Worm (Caenorhabditis elegans) whole organism, midembryonic: Measurements from ENCODE around the gene F16F9.3.

ENCODE experiments used
- flt-1 ChIP-seq: fragments of 200-800 bp; sonication (Bioruptor generic); IDR thresholded peaks from 2 replicates; pipeline ENCODE4 v1.3.6; 2022; ENCODE audit warnings: missing genetic modification characterization, missing compliant biosample characterization
- klf-2 ChIP-seq: fragments of 200-800 bp; sonication (Bioruptor generic); conservative IDR thresholded peaks from 2 replicates; pipeline ENCODE4 v1.3.6; 2022; ENCODE audit warnings: missing genetic modification reagents, missing genetic modification characterization, missing compliant biosample characterization
- tab-1 ChIP-seq: fragments of 200-800 bp; sonication (Bioruptor generic); IDR thresholded peaks from 2 replicates; pipeline ENCODE4 v1.3.6; 2022; ENCODE audit warnings: missing genetic modification characterization, missing compliant biosample characterization
- ztf-23 ChIP-seq: fragments of 200-800 bp; sonication (Bioruptor generic); IDR thresholded peaks from 2 replicates; pipeline ENCODE4 v1.3.6; 2022; ENCODE audit warnings: missing genetic modification reagents, missing genetic modification characterization, missing compliant biosample characterization
- ztf-29 ChIP-seq: fragments of 200-800 bp; sonication (Bioruptor generic); IDR thresholded peaks from 2 replicates; pipeline ENCODE4 v1.3.6; 2022; ENCODE audit warnings: missing genetic modification reagents, missing genetic modification characterization, missing compliant biosample characterization

DNA sequence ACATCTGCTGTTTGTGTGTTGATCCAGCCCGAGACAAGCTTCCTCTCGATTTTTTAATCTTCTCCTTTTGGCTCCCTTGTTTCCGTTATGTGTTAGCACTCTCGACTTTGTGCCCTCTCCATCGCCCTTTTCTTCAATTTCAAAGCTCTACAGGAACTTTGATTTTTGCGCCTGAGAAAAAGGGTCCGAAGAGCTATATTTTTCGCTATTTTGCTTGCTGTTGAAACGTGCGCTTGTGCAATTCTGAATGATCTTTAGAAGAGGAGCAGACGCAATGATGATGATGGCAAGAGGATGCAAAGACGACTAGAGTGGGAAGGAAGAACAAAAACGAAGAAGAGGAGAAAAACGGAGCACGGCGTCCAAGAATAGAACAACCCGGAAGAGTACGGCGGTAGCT, 24.3 kb downstream of the F16F9.3 start:
- TF ChIP-seq ztf-29 (no peak), flt-1 (GFP tag; lab: Robert Waterston, UW) (no peak), klf-2 (GFP tag; lab: Robert Waterston, UW) (no peak), tab-1 (GFP tag; lab: Robert Waterston, UW) (no peak), ztf-23 (GFP tag; lab: Robert Waterston, UW) (no peak)
